Fruit fly (Drosophila melanogaster) whole organism, embryonic: ENCODE measurements around the gene Kat60.
A peak's percentile ranks its signal among the peaks of the same experiment; 100 is the strongest.

ENCODE experiments used
- Awh ChIP-seq: fragments of 200-800 bp; sonication (Bioruptor generic); IDR thresholded peaks from 2 replicates; pipeline ENCODE4, ENCODE4 v1.3.6; 2022; ENCODE audit warnings: missing biosample characterization, missing genetic modification characterization
- CG1024 ChIP-seq: fragments of 200-800 bp; sonication (Bioruptor generic); IDR thresholded peaks from 2 replicates; pipeline ENCODE4 v1.3.6; 2022; ENCODE audit warnings: missing biosample characterization, missing genetic modification characterization
- CG10431 ChIP-seq: fragments of 200-800 bp; sonication (Bioruptor generic); optimal IDR thresholded peaks from 3 replicates; lab custom pipeline; 2018; ENCODE audit warnings: missing biosample characterization, mild to moderate bottlenecking, missing genetic modification characterization
- CG11398 ChIP-seq: fragments of 200-800 bp; sonication (Bioruptor generic); optimal IDR thresholded peaks from 2 replicates; lab custom pipeline; 2016; ENCODE audit warnings: missing biosample characterization, missing genetic modification characterization
- CG11456 ChIP-seq: fragments of 200-800 bp; sonication (Bioruptor generic); IDR thresholded peaks from 3 replicates; pipeline ENCODE4 v1.3.6; 2022; ENCODE audit warnings: missing biosample characterization, missing genetic modification characterization
- CG14667 ChIP-seq: fragments of 200-800 bp; sonication (Bioruptor generic); IDR thresholded peaks from 2 replicates; pipeline ENCODE4 v1.3.6; 2022; ENCODE audit warnings: missing biosample characterization, missing genetic modification characterization
- CG15601 ChIP-seq: fragments of 200-800 bp; sonication (Bioruptor generic); optimal IDR thresholded peaks from 3 replicates; lab custom pipeline; 2019; ENCODE audit warnings: missing biosample characterization, mild to moderate bottlenecking, missing genetic modification characterization, moderate library complexity
- CG17912 ChIP-seq: fragments of 200-800 bp; sonication (Bioruptor generic); optimal IDR thresholded peaks from 2 replicates; lab custom pipeline; 2018; ENCODE audit warnings: missing biosample characterization, mild to moderate bottlenecking, missing genetic modification characterization
- CG3163 ChIP-seq: fragments of 200-800 bp; sonication (Bioruptor generic); optimal IDR thresholded peaks from 3 replicates; lab custom pipeline; 2016; ENCODE audit warnings: missing biosample characterization, missing genetic modification characterization
- CG33557 ChIP-seq: fragments of 200-800 bp; sonication (Bioruptor generic); optimal IDR thresholded peaks from 2 replicates; lab custom pipeline; 2019; ENCODE audit warnings: missing biosample characterization, mild to moderate bottlenecking, missing genetic modification characterization, moderate library complexity
- CG34422 ChIP-seq: fragments of 200-800 bp; sonication (Bioruptor generic); IDR thresholded peaks from 3 replicates; pipeline ENCODE4 v1.3.6; 2022; ENCODE audit warnings: missing biosample characterization, missing genetic modification characterization
- CG7745 ChIP-seq: fragments of 200-800 bp; sonication (Bioruptor generic); optimal IDR thresholded peaks from 2 replicates; lab custom pipeline; 2018; ENCODE audit warnings: missing biosample characterization, mild to moderate bottlenecking, missing genetic modification characterization, moderate library complexity
- CG7786 ChIP-seq: fragments of 200-800 bp; sonication (Bioruptor generic); optimal IDR thresholded peaks from 2 replicates; lab custom pipeline; 2016; ENCODE audit warnings: missing biosample characterization, missing genetic modification characterization
- Dp ChIP-seq: fragments of 200-800 bp; sonication (Bioruptor generic); optimal IDR thresholded peaks from 2 replicates; lab custom pipeline; 2018; ENCODE audit warnings: missing biosample characterization, mild to moderate bottlenecking, missing genetic modification characterization, moderate library complexity
- Ets65A ChIP-seq: fragments of 200-800 bp; sonication (Bioruptor generic); peaks from one replicate; lab custom pipeline; 2016; ENCODE audit warnings: missing biosample characterization, missing genetic modification characterization
- Hr3 ChIP-seq: fragments of 200-800 bp; sonication (Bioruptor generic); optimal IDR thresholded peaks from 3 replicates; lab custom pipeline; 2016; ENCODE audit warnings: missing biosample characterization, missing genetic modification characterization
- Hr78 ChIP-seq, 2 experiments: fragments of 200-800 bp in 1 of 2; fragments of >200 bp in 1 of 2; sonication (Bioruptor generic) in 1 of 2; optimal IDR thresholded peaks; 2 replicates each; lab custom pipeline; 2017 to 2019; ENCODE audit warnings: missing biosample characterization in 2 of 2, missing genetic modification characterization in 2 of 2, mild to moderate bottlenecking in 1 of 2, moderate library complexity in 1 of 2
- Med ChIP-seq: fragments of 200-800 bp; sonication (Bioruptor generic); peaks from one replicate; lab custom pipeline; 2016; ENCODE audit warnings: missing biosample characterization, missing genetic modification characterization, mild to moderate bottlenecking, inconsistent platforms, moderate library complexity
- NC2α ChIP-seq: fragments of 200-800 bp; sonication (Bioruptor generic); optimal IDR thresholded peaks from 2 replicates; lab custom pipeline; 2016; ENCODE audit warnings: missing biosample characterization, missing genetic modification characterization
- Nf-YB ChIP-seq: fragments of 200-800 bp; sonication (Bioruptor generic); optimal IDR thresholded peaks from 3 replicates; lab custom pipeline; 2019; ENCODE audit warnings: missing biosample characterization, mild to moderate bottlenecking, missing genetic modification characterization, moderate library complexity
- Pdp1 ChIP-seq, 2 experiments: fragments of 200-800 bp; sonication (Bioruptor generic); optimal IDR thresholded peaks; 3 replicates each; lab custom pipeline; 2016; ENCODE audit warnings: missing biosample characterization in 2 of 2, missing genetic modification characterization in 2 of 2, mild to moderate bottlenecking in 1 of 2, moderate library complexity in 1 of 2
- Ptx1 ChIP-seq: fragments of 200-800 bp; sonication (Bioruptor generic); IDR thresholded peaks from 2 replicates; pipeline ENCODE4 v1.3.6; 2022; ENCODE audit warnings: missing biosample characterization, missing genetic modification characterization
- Rx ChIP-seq: fragments of 200-800 bp; sonication (Bioruptor generic); IDR thresholded peaks from 2 replicates; pipeline ENCODE4 v1.3.6; 2022; ENCODE audit warnings: missing biosample characterization, missing genetic modification characterization
- Sox102F ChIP-seq: fragments of 200-800 bp; sonication (Bioruptor generic); optimal IDR thresholded peaks from 2 replicates; lab custom pipeline; 2018; ENCODE audit warnings: missing biosample characterization, mild to moderate bottlenecking, missing genetic modification characterization, moderate library complexity
- Sry-β ChIP-seq: fragments of 200-800 bp; sonication (Bioruptor generic); optimal IDR thresholded peaks from 2 replicates; lab custom pipeline; 2018; ENCODE audit warnings: missing biosample characterization, mild to moderate bottlenecking, missing genetic modification characterization, moderate library complexity
- Usf ChIP-seq: fragments of 200-800 bp; sonication (Bioruptor generic); optimal IDR thresholded peaks from 2 replicates; lab custom pipeline; 2017; ENCODE audit warnings: missing genotype, missing biosample characterization, missing genetic modification characterization
- Xrp1 ChIP-seq: fragments of 200-800 bp; sonication (Bioruptor generic); IDR thresholded peaks from 2 replicates; pipeline ENCODE4 v1.3.6; 2022; ENCODE audit warnings: missing biosample characterization, missing genetic modification characterization
- caup ChIP-seq: fragments of 200-800 bp; sonication (Bioruptor generic); optimal IDR thresholded peaks from 3 replicates; lab custom pipeline; 2017; ENCODE audit warnings: missing biosample characterization, mild to moderate bottlenecking, missing genetic modification characterization, moderate library complexity; ENCODE audit not compliant: severe bottlenecking
- chinmo ChIP-seq: fragments of 200-800 bp; sonication (Bioruptor generic); IDR thresholded peaks from 4 replicates; pipeline ENCODE4 v1.3.6; 2022; ENCODE audit warnings: missing biosample characterization, missing genetic modification characterization; ENCODE audit not compliant: partially characterized antibody
- cwo ChIP-seq: fragments of 200-800 bp; sonication (Bioruptor generic); optimal IDR thresholded peaks from 3 replicates; lab custom pipeline; 2017; ENCODE audit warnings: missing biosample characterization, missing genetic modification characterization, mild to moderate bottlenecking, moderate library complexity, missing genetic modification reagents
- eve ChIP-seq, 2 experiments: fragments of >200 bp; optimal IDR thresholded peaks; 2 replicates each; lab custom pipeline; 2017; ENCODE audit warnings: missing biosample characterization in 2 of 2, missing genetic modification characterization in 2 of 2
- fd96Cb ChIP-seq: fragments of 200-800 bp; sonication (Bioruptor generic); optimal IDR thresholded peaks from 2 replicates; lab custom pipeline; 2018; ENCODE audit warnings: missing biosample characterization, mild to moderate bottlenecking, missing genetic modification characterization, moderate library complexity
- grn ChIP-seq: fragments of 200-800 bp; sonication (Bioruptor generic); optimal IDR thresholded peaks from 3 replicates; lab custom pipeline; 2017; ENCODE audit warnings: missing biosample characterization, missing genetic modification characterization
- hth ChIP-seq: fragments of >200 bp; optimal IDR thresholded peaks from 2 replicates; lab custom pipeline; 2017; ENCODE audit warnings: inconsistent platforms
- insv ChIP-seq, 2 experiments: fragments of 200-800 bp; sonication (Bioruptor generic); optimal IDR thresholded peaks; 3 replicates each; lab custom pipeline; 2016 to 2018; ENCODE audit warnings: missing biosample characterization in 2 of 2, missing genetic modification characterization in 2 of 2
- inv ChIP-seq: fragments of 200-800 bp; sonication (Bioruptor generic); IDR thresholded peaks from 2 replicates; pipeline ENCODE4 v1.3.6; 2022; ENCODE audit warnings: missing biosample characterization, missing genetic modification characterization; ENCODE audit not compliant: partially characterized antibody
- kni ChIP-seq: fragments of 200-800 bp; sonication (Bioruptor generic); optimal IDR thresholded peaks from 3 replicates; lab custom pipeline; 2017; ENCODE audit warnings: mild to moderate bottlenecking, missing biosample characterization, missing genetic modification reagents, missing genetic modification characterization
- lab ChIP-seq: fragments of 200-800 bp; sonication (Bioruptor generic); optimal IDR thresholded peaks from 3 replicates; lab custom pipeline; 2017; ENCODE audit warnings: missing biosample characterization, missing genetic modification characterization, mild to moderate bottlenecking, moderate library complexity, missing genetic modification reagents
- nom ChIP-seq: fragments of 200-800 bp; sonication (Bioruptor generic); optimal IDR thresholded peaks from 2 replicates; lab custom pipeline; 2017; ENCODE audit warnings: missing biosample characterization, missing genetic modification characterization, mild to moderate bottlenecking, moderate library complexity, missing genetic modification reagents
- run ChIP-seq: fragments of 200-800 bp; sonication (Bioruptor generic); optimal IDR thresholded peaks from 3 replicates; lab custom pipeline; 2018; ENCODE audit warnings: missing biosample characterization, mild to moderate bottlenecking, missing genetic modification characterization
- sc ChIP-seq, 3 experiments: fragments of >200 bp in 2 of 3; fragments of 200-800 bp in 1 of 3; sonication (Bioruptor generic) in 1 of 3; optimal IDR thresholded peaks; 2 replicates in 2 of 3; 3 replicates in 1 of 3; lab custom pipeline; 2017; ENCODE audit warnings: mild to moderate bottlenecking in 1 of 3, missing biosample characterization in 1 of 3, missing genetic modification characterization in 1 of 3, missing genetic modification reagents in 1 of 3
- sd ChIP-seq: fragments of 200-800 bp; sonication (Bioruptor generic); optimal IDR thresholded peaks from 3 replicates; lab custom pipeline; 2018; ENCODE audit warnings: missing biosample characterization, mild to moderate bottlenecking, missing genetic modification characterization, moderate library complexity
- sens ChIP-seq: fragments of 200-800 bp; sonication (Bioruptor generic); peaks from one replicate; lab custom pipeline; 2016; ENCODE audit warnings: missing biosample characterization, missing genetic modification characterization
- sens-2 ChIP-seq: fragments of 200-800 bp; sonication (Bioruptor generic); IDR thresholded peaks from 2 replicates; pipeline ENCODE4 v1.3.6; 2022; ENCODE audit warnings: missing biosample characterization, missing genetic modification characterization
- trem ChIP-seq: fragments of 200-800 bp; optimal IDR thresholded peaks from 3 replicates; lab custom pipeline; 2019; ENCODE audit warnings: missing biosample characterization, mild to moderate bottlenecking, missing genetic modification characterization, moderate library complexity

Kat60 gene

dm6 chr3R:5205319-5206033, 26.5 kb downstream of the Kat60 start:
- TF ChIP-seq Ets65A (GFP tag; lab: Kevin White, UChicago): peak; percentile 66
- TF ChIP-seq trem (tag; lab: Kevin White, UChicago): no peak

- 0 out of 2 replicates have a peak, but pooled peaks have one; percentile 20 for TF ChIP-seq Awh (GFP tag; lab: Robert Waterston, UW)
- TF ChIP-seq hth (lab: Kevin White, UChicago): no peak
- TF ChIP-seq sens-2 (GFP tag; lab: Robert Waterston, UW): no peak
- TF ChIP-seq CG11398 (GFP tag; lab: Kevin White, UChicago): no peak
- TF ChIP-seq Med (GFP tag; lab: Kevin White, UChicago): no peak
- no peak for TF ChIP-seq Dp
- peak; percentile 5 for TF ChIP-seq CG15601 (tag; lab: Kevin White, UChicago)
- TF ChIP-seq Hr3 (GFP tag; lab: Kevin White, UChicago): no peak
- TF ChIP-seq chinmo (GFP tag; lab: Robert Waterston, UW): 0 out of 4 replicates have a peak, but pooled peaks have one; percentile 51
- TF ChIP-seq Xrp1 (GFP tag; lab: Robert Waterston, UW): 0 out of 2 replicates have a peak, but pooled peaks have one; percentile 20
- TF ChIP-seq kni (GFP tag; lab: Kevin White, UChicago): peak; percentile 17
- no peak for TF ChIP-seq caup (GFP tag; lab: Kevin White, UChicago)
- TF ChIP-seq CG1024: 0 out of 2 replicates have a peak, but pooled peaks have one; percentile 7
- no peak for TF ChIP-seq NC2α (GFP tag; lab: Kevin White, UChicago)
- TF ChIP-seq grn (GFP tag; lab: Kevin White, UChicago): peak; percentile 21
- TF ChIP-seq CG7786 (GFP tag; lab: Kevin White, UChicago): no peak
- no peak for TF ChIP-seq CG10431 (GFP tag; lab: Kevin White, UChicago)
- TF ChIP-seq Pdp1 (GFP tag; optimal IDR thresholded peaks at IDR 0.05; lab: Kevin White, UChicago): peak in 1 of 2 experiments; percentile 13
- peak; percentile 8 for TF ChIP-seq lab
- TF ChIP-seq insv (GFP tag; optimal IDR thresholded peaks at IDR 0.05; lab: Kevin White, UChicago): peak in 1 of 2 experiments; percentile 6
- peak; percentile 79 for TF ChIP-seq sens (GFP tag; lab: Kevin White, UChicago)
- no peak for TF ChIP-seq inv (GFP tag; lab: Robert Waterston, UW)
- TF ChIP-seq Nf-YB (GFP tag; lab: Kevin White, UChicago): peak; percentile 24
- TF ChIP-seq Rx (GFP tag; lab: Robert Waterston, UW): no peak
- TF ChIP-seq CG7745 (tag; lab: Kevin White, UChicago): peak; percentile 8
- peak in 1 of 2 experiments; percentile 51 for TF ChIP-seq Hr78 (GFP tag; optimal IDR thresholded peaks at IDR 0.05; lab: Kevin White, UChicago)
- TF ChIP-seq, all 482 proteins: peak for 14
These were observed 28.2 kb downstream of the Kat60 start for dm6 chr3R:5203796-5204195.

dm6 chr3R:5199581-5199980, 32.4 kb downstream of the Kat60 start:
- no peak for TF ChIP-seq CG33557 (GFP tag; lab: Kevin White, UChicago)
- TF ChIP-seq eve (GFP tag; optimal IDR thresholded peaks at IDR 0.05; lab: Kevin White, UChicago): peak in 1 of 2 experiments; percentile 59
- no peak for TF ChIP-seq sd
- no peak for TF ChIP-seq nom (GFP tag; lab: Kevin White, UChicago)
- no peak for TF ChIP-seq CG11456 (GFP tag; lab: Robert Waterston, UW)
- no peak for TF ChIP-seq CG17912 (GFP tag; lab: Kevin White, UChicago)
- 0 out of 3 replicates have a peak, but pooled peaks have one; percentile 16 for TF ChIP-seq CG34422 (GFP tag; lab: Robert Waterston, UW)
- TF ChIP-seq Sry-β (GFP tag; lab: Kevin White, UChicago): no peak
- TF ChIP-seq Ptx1 (GFP tag; lab: Robert Waterston, UW): no peak
- TF ChIP-seq run (tag; lab: Kevin White, UChicago): no peak
- TF ChIP-seq cwo: peak; percentile 6
- no peak for TF ChIP-seq Sox102F (GFP tag; lab: Kevin White, UChicago)
- no peak for TF ChIP-seq fd96Cb (tag; lab: Kevin White, UChicago)
- TF ChIP-seq CG14667 (GFP tag; lab: Robert Waterston, UW): no peak
- no peak for TF ChIP-seq sc (optimal IDR thresholded peaks at IDR 0.05; lab: Kevin White, UChicago)
- no peak for TF ChIP-seq sc (GFP tag; optimal IDR thresholded peaks at IDR 0.05; lab: Kevin White, UChicago)
- no peak for TF ChIP-seq Xrp1 (GFP tag; lab: Robert Waterston, UW)
- peak in 1 of 2 experiments; percentile 31 for TF ChIP-seq Pdp1 (GFP tag; optimal IDR thresholded peaks at IDR 0.05; lab: Kevin White, UChicago)
- TF ChIP-seq Usf (GFP tag; lab: Kevin White, UChicago): no peak
- TF ChIP-seq CG3163 (GFP tag; lab: Kevin White, UChicago): peak; percentile 67
